Worm (Caenorhabditis elegans) whole organism, L3 larva: ENCODE data around the gene grp-1.

Experiments used
- aly-2 ChIP-seq: fragments of 150-350 bp; optimal IDR thresholded peaks from 2 replicates; lab custom pipeline; 2014; ENCODE audit warnings: missing biosample characterization, missing genetic modification characterization
- ama-1 ChIP-seq: fragments of 150-350 bp; optimal IDR thresholded peaks from 2 replicates; lab custom pipeline; 2018
- ceh-16 ChIP-seq: sonication (generic microtip); optimal IDR thresholded peaks from 2 replicates; lab custom pipeline; 2017; ENCODE audit warnings: missing biosample characterization, missing genetic modification characterization
- ceh-9 ChIP-seq: sonication (generic microtip); optimal IDR thresholded peaks from 2 replicates; lab custom pipeline; 2018; ENCODE audit warnings: missing biosample characterization, missing genetic modification characterization
- lsy-12 ChIP-seq: sonication (generic microtip); optimal IDR thresholded peaks from 2 replicates; lab custom pipeline; 2016; ENCODE audit warnings: mild to moderate bottlenecking, missing genetic modification characterization, missing compliant biosample characterization
- nhr-25 ChIP-seq: sonication (generic microtip); optimal IDR thresholded peaks from 2 replicates; lab custom pipeline; 2017; ENCODE audit warnings: missing biosample characterization, missing genetic modification characterization
- sea-2 ChIP-seq: fragments of 150-350 bp; sonication (generic microtip); optimal IDR thresholded peaks from 4 replicates; lab custom pipeline; 2014; ENCODE audit warnings: missing biosample characterization, missing genetic modification reagents, missing genetic modification characterization

DNA sequence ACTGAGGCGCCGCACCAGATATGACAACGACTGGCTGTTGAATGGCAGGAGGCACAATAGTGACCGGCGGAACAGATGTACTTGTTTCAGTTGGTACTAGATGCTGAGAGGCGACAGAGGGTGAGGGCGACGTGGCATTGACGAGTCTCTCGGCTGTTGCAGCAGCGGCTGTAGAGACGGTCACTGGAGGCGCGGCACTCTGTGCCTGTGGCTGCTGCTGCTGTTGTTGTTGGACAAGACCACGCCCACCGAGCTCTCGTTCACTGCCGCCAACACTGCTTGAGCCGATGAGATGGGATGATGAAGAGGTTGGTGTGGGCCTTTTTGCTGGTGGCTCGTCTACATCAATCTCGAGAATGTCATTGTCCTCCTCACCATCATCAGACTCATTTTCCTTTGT lies 31.6 kb downstream of the grp-1 start:
- TF ChIP-seq ceh-9 (tag; lab: Kevin White, UChicago) (no peak), ceh-16 (tag; lab: Kevin White, UChicago) (no peak), aly-2 (tag; lab: Kevin White, UChicago) (no peak), nhr-25 (tag; lab: Kevin White, UChicago) (no peak), lsy-12 (tag; lab: Kevin White, UChicago) (no peak), ama-1 (lab: Kevin White, UChicago) (no peak), sea-2 (GFP tag; lab: Kevin White, UChicago) (no peak)
